Worm (Caenorhabditis elegans) whole organism, L1 larva: ENCODE data around the gene scd-1.

ENCODE experiments used
- dpl-1 ChIP-seq, 3 experiments: fragments of 150-350 bp in 2 of 3; sonication (generic microtip) in 1 of 3; optimal IDR thresholded peaks; 2 replicates each; lab custom pipeline; 2014 to 2017; ENCODE audit warnings: missing biosample characterization in 3 of 3, missing genetic modification characterization in 3 of 3, missing genetic modification reagents in 3 of 3
- dsc-1 ChIP-seq: sonication (generic microtip); optimal IDR thresholded peaks from 2 replicates; lab custom pipeline; 2016; ENCODE audit warnings: mild to moderate bottlenecking, missing genetic modification characterization, missing compliant biosample characterization
- nhr-47 ChIP-seq: sonication (generic microtip); optimal IDR thresholded peaks from 2 replicates; lab custom pipeline; 2016; ENCODE audit warnings: mild to moderate bottlenecking, missing genetic modification characterization, moderate library complexity, missing compliant biosample characterization
- nhr-71 ChIP-seq: sonication (generic microtip); optimal IDR thresholded peaks from 2 replicates; lab custom pipeline; 2016; ENCODE audit warnings: mild to moderate bottlenecking, missing genetic modification characterization, moderate library complexity, missing compliant biosample characterization
- zag-1 ChIP-seq: fragments of 150-350 bp; optimal IDR thresholded peaks from 2 replicates; lab custom pipeline; 2014; ENCODE audit warnings: missing biosample characterization, missing genetic modification characterization

DNA sequence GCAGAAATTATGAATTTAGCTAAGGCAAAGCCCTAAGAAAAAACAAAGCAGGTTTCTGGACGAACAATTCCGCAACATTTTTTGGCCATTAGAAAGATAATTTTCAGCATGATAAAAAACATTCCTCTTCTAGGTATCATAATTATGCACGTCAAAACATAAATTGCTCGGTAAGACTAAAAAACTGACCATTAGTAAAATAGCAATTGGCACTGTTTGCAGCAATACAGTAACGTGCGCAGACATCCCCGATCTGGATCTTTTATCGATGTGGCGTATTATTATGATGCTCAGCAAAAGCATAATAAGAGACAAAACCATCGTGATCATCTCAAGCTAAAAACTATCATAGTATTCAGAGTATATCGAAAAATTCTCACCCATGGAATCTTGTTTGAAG, 49.2 kb downstream of the scd-1 start:
- TF ChIP-seq zag-1 (tag; lab: Kevin White, UChicago) (no peak), nhr-47 (tag; lab: Kevin White, UChicago) (no peak), nhr-71 (tag; lab: Kevin White, UChicago) (no peak), dsc-1 (tag; lab: Kevin White, UChicago) (no peak), dpl-1 (GFP tag; optimal IDR thresholded peaks at IDR 0.05; lab: Kevin White, UChicago) (no peak)
